Worm (Caenorhabditis elegans) whole organism, midembryonic: Measurements from ENCODE around the gene srv-15.

Source experiments
- flt-1 ChIP-seq: fragments of 200-800 bp; sonication (Bioruptor generic); IDR thresholded peaks from 2 replicates; pipeline ENCODE4 v1.3.6; 2022; ENCODE audit warnings: missing genetic modification characterization, missing compliant biosample characterization
- klf-2 ChIP-seq: fragments of 200-800 bp; sonication (Bioruptor generic); conservative IDR thresholded peaks from 2 replicates; pipeline ENCODE4 v1.3.6; 2022; ENCODE audit warnings: missing genetic modification reagents, missing genetic modification characterization, missing compliant biosample characterization
- ztf-23 ChIP-seq: fragments of 200-800 bp; sonication (Bioruptor generic); IDR thresholded peaks from 2 replicates; pipeline ENCODE4 v1.3.6; 2022; ENCODE audit warnings: missing genetic modification reagents, missing genetic modification characterization, missing compliant biosample characterization

ce11 chrIV:15937088-15937487 is 30.7 kb downstream of the srv-15 start:
- TF ChIP-seq ztf-23 (GFP tag; lab: Robert Waterston, UW) (no peak), flt-1 (GFP tag; lab: Robert Waterston, UW) (no peak), klf-2 (GFP tag; lab: Robert Waterston, UW) (no peak)
